2 worm cellular contexts compared by ENCODE assay signal in genomic region chrIV:505254-505817, ce11.
TF ChIP-seq lines count a peak whose summit lies in the region.
"Not testable (repeated sequence)": the region's sequence is repeated elsewhere in the genome, so short reads cannot be mapped to it uniquely, and the experiment has no call there.

No protein-coding gene starts in this region.

TF ChIP-seq in whole organism, L4 larva, 104 proteins besides CTCF, POLR2A, EP300 and RAD21:
- peak; percentile 82 for TF ChIP-seq set-16 (GFP tag; IDR thresholded peaks at IDR 0.05; lab: Robert Waterston, UW)
- TF ChIP-seq unc-62 (GFP tag; optimal IDR thresholded peaks at IDR 0.05 in 1 of 2; lab: Kevin White, UChicago): peak in 1 of 2 experiments; percentile 19
- not testable (repeated sequence) for TF ChIP-seq unc-62 (tag; optimal IDR thresholded peaks at IDR 0.05; lab: Kevin White, UChicago)
TF ChIP-seq in whole organism, L4 larva: peak in this region for 2; not testable (repeated sequence) for 102.

TF ChIP-seq in whole organism, young adult, 124 proteins besides CTCF, POLR2A, EP300 and RAD21:
- TF ChIP-seq dox-1 (GFP tag; IDR thresholded peaks at IDR 0.05; lab: Robert Waterston, UW): 0 out of 2 replicates have a peak, but pooled peaks have one; percentile 14
- peak; percentile 54; the same call in 1 of the 2 replicates for TF ChIP-seq zfh-2 (GFP tag; conservative IDR thresholded peaks at IDR 0.05; lab: Robert Waterston, UW)
- 0 out of 2 replicates have a peak, but pooled peaks have one; percentile 55 for TF ChIP-seq ceh-58 (GFP tag; IDR thresholded peaks at IDR 0.05; lab: Robert Waterston, UW)
- TF ChIP-seq egrh-3 (GFP tag; IDR thresholded peaks at IDR 0.05; lab: Robert Waterston, UW): peak; percentile 65; the same call in 1 of the 2 replicates
